Fruit fly (Drosophila melanogaster) whole organism, pupa: ENCODE results near the gene spn-B.

Source experiments
- CG10348 ChIP-seq: fragments of 200-800 bp; sonication (Bioruptor generic); IDR thresholded peaks from 2 replicates; pipeline ENCODE4 v1.3.6; 2022; ENCODE audit warnings: missing biosample characterization, missing genetic modification characterization
- CG12605 ChIP-seq: fragments of 200-800 bp; sonication (Bioruptor generic); IDR thresholded peaks from 2 replicates; pipeline ENCODE4 v1.3.6; 2022; ENCODE audit warnings: missing biosample characterization, missing genetic modification characterization
- CG13204 ChIP-seq: fragments of 200-800 bp; sonication (Bioruptor generic); optimal IDR thresholded peaks from 2 replicates; lab custom pipeline; 2018; ENCODE audit warnings: missing biosample characterization, mild to moderate bottlenecking, missing genetic modification characterization, moderate library complexity
- CG14655 ChIP-seq: fragments of 200-800 bp; sonication (Bioruptor generic); optimal IDR thresholded peaks from 3 replicates; lab custom pipeline; 2017; ENCODE audit warnings: mild to moderate bottlenecking, missing biosample characterization, missing genetic modification reagents, missing genetic modification characterization
- CG15710 ChIP-seq: fragments of 200-800 bp; sonication (Bioruptor generic); optimal IDR thresholded peaks from 2 replicates; lab custom pipeline; 2018; ENCODE audit warnings: missing biosample characterization, mild to moderate bottlenecking, missing genetic modification characterization, moderate library complexity
- CG17806 ChIP-seq: fragments of 200-800 bp; sonication (Bioruptor generic); optimal IDR thresholded peaks from 2 replicates; lab custom pipeline; 2018; ENCODE audit warnings: missing biosample characterization, mild to moderate bottlenecking, missing genetic modification characterization, moderate library complexity
- CG32121 ChIP-seq: fragments of 200-800 bp; sonication (Bioruptor generic); IDR thresholded peaks from 2 replicates; pipeline ENCODE4 v1.3.6; 2022; ENCODE audit warnings: missing biosample characterization, missing genetic modification characterization
- CG34367 ChIP-seq: fragments of 200-800 bp; sonication (Bioruptor generic); optimal IDR thresholded peaks from 2 replicates; lab custom pipeline; 2018; ENCODE audit warnings: missing biosample characterization, mild to moderate bottlenecking, missing genetic modification characterization
- CG4496 ChIP-seq: fragments of 200-800 bp; sonication (Bioruptor generic); IDR thresholded peaks from 3 replicates; pipeline ENCODE4 v1.3.6; 2022; ENCODE audit warnings: missing biosample characterization, missing genetic modification characterization
- CG8159 ChIP-seq: fragments of 200-800 bp; sonication (Bioruptor generic); optimal IDR thresholded peaks from 3 replicates; lab custom pipeline; 2018; ENCODE audit warnings: missing biosample characterization, mild to moderate bottlenecking, missing genetic modification characterization, moderate library complexity
- CG8301 ChIP-seq: fragments of 200-800 bp; sonication (Bioruptor generic); optimal IDR thresholded peaks from 2 replicates; lab custom pipeline; 2018; ENCODE audit warnings: missing biosample characterization, mild to moderate bottlenecking, missing genetic modification characterization
- CG9948 ChIP-seq: fragments of 200-800 bp; sonication (Bioruptor generic); optimal IDR thresholded peaks from 2 replicates; lab custom pipeline; 2018; ENCODE audit warnings: missing biosample characterization, mild to moderate bottlenecking, missing genetic modification characterization, moderate library complexity
- D1 ChIP-seq: fragments of 200-800 bp; sonication (Bioruptor generic); optimal IDR thresholded peaks from 2 replicates; lab custom pipeline; 2018; ENCODE audit warnings: missing biosample characterization, mild to moderate bottlenecking, missing genetic modification characterization, moderate library complexity
- EcR ChIP-seq: fragments of 200-800 bp; sonication (Bioruptor generic); optimal IDR thresholded peaks from 3 replicates; lab custom pipeline; 2019; ENCODE audit warnings: missing biosample characterization, missing genetic modification characterization, mild to moderate bottlenecking, moderate library complexity, missing genetic modification reagents
- Ets98B ChIP-seq: fragments of 200-800 bp; sonication (Bioruptor generic); IDR thresholded peaks from 2 replicates; pipeline ENCODE4 v1.3.6; 2022; ENCODE audit warnings: missing biosample characterization, missing genetic modification characterization
- Pif1A ChIP-seq: fragments of 200-800 bp; sonication (Bioruptor generic); optimal IDR thresholded peaks from 3 replicates; lab custom pipeline; 2016; ENCODE audit warnings: missing biosample characterization, missing genetic modification characterization
- Pif1B ChIP-seq: fragments of 200-800 bp; sonication (Bioruptor generic); optimal IDR thresholded peaks from 3 replicates; lab custom pipeline; 2016; ENCODE audit warnings: missing biosample characterization, missing genetic modification characterization
- Snoo ChIP-seq: fragments of 200-800 bp; sonication (Bioruptor generic); optimal IDR thresholded peaks from 3 replicates; lab custom pipeline; 2017; ENCODE audit warnings: missing biosample characterization, mild to moderate bottlenecking, missing genetic modification characterization, inconsistent platforms
- fd96Ca ChIP-seq: fragments of 200-800 bp; sonication (Bioruptor generic); IDR thresholded peaks from 3 replicates; pipeline ENCODE4 v1.3.6; 2022; ENCODE audit warnings: missing biosample characterization, missing genetic modification characterization
- gl ChIP-seq: fragments of 200-800 bp; sonication (Bioruptor generic); optimal IDR thresholded peaks from 2 replicates; lab custom pipeline; 2018; ENCODE audit warnings: missing biosample characterization, mild to moderate bottlenecking, missing genetic modification characterization
- rn ChIP-seq: fragments of 200-800 bp; sonication (Bioruptor generic); IDR thresholded peaks from 2 replicates; pipeline ENCODE4 v1.3.6; 2022; ENCODE audit warnings: missing biosample characterization, missing genetic modification characterization

Gene spn-B

DNA sequence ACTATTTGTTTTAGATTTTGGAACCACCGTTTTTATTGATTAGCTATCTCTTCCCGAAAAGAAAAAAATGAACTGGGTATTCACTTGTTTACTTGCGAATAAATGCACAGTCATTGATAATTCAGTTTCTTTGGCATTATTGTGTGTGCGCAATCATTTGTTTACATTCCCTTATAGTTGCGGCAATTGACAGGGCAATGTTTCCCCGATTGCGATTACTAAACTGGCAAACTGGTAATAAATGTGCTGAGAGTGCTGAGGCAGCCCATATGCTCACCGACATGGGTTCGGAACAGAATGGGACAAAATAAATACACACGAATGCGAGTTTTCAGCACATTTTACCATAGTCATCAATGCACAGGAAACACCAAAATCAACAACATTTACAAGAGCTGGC lies 38.1 kb downstream of the spn-B start:
- TF ChIP-seq CG8301 (tag; lab: Kevin White, UChicago) (no peak), D1 (tag; lab: Kevin White, UChicago) (no peak), EcR (GFP tag; lab: Kevin White, UChicago) (no peak), fd96Ca (GFP tag; lab: Robert Waterston, UW) (no peak), Pif1A (GFP tag; lab: Kevin White, UChicago) (no peak), Ets98B (GFP tag; lab: Robert Waterston, UW) (no peak), Pif1B (no peak), rn (no peak), gl (tag; lab: Kevin White, UChicago) (no peak), CG13204 (GFP tag; lab: Kevin White, UChicago) (no peak), CG12605 (GFP tag; lab: Robert Waterston, UW) (no peak), CG9948 (tag; lab: Kevin White, UChicago) (no peak), CG14655 (GFP tag; lab: Kevin White, UChicago) (no peak), CG17806 (no peak), CG8159 (tag; lab: Kevin White, UChicago) (no peak), Snoo (no peak), CG34367 (tag; lab: Kevin White, UChicago) (no peak), CG32121 (no peak), CG15710 (tag; lab: Kevin White, UChicago) (no peak)

DNA sequence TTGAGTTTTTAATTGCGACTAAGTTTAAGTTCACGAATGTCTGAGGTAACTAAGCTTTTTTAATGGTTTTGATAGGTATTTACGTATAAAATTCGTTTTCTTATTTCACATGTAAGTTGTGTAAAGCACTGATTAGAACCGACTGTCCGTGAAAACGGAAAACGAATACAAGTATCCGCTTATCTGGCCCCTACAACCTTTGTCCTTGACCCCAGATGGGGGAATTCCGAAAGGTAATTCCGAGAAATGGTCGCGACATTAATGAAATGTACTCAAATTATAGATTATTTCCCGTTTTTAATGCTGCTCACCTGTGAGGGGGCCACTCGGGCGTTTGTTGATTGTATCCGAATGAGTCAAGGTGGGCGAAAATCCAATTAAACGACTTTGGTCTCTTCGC lies 39.0 kb downstream of the spn-B start:
- TF ChIP-seq gl (tag; lab: Kevin White, UChicago) (no peak), CG4496 (GFP tag; lab: Robert Waterston, UW) (no peak), Pif1B (no peak), D1 (tag; lab: Kevin White, UChicago) (no peak), Pif1A (GFP tag; lab: Kevin White, UChicago) (no peak), CG17806 (no peak), EcR (GFP tag; lab: Kevin White, UChicago) (no peak), CG14655 (GFP tag; lab: Kevin White, UChicago) (no peak), CG8301 (tag; lab: Kevin White, UChicago) (no peak), Snoo (no peak), CG9948 (tag; lab: Kevin White, UChicago) (no peak), CG15710 (tag; lab: Kevin White, UChicago) (no peak), CG8159 (tag; lab: Kevin White, UChicago) (no peak), CG10348 (GFP tag; lab: Robert Waterston, UW) (no peak), Ets98B (GFP tag; lab: Robert Waterston, UW) (no peak)
- TF ChIP-seq, all 21 proteins: peak for 0

DNA sequence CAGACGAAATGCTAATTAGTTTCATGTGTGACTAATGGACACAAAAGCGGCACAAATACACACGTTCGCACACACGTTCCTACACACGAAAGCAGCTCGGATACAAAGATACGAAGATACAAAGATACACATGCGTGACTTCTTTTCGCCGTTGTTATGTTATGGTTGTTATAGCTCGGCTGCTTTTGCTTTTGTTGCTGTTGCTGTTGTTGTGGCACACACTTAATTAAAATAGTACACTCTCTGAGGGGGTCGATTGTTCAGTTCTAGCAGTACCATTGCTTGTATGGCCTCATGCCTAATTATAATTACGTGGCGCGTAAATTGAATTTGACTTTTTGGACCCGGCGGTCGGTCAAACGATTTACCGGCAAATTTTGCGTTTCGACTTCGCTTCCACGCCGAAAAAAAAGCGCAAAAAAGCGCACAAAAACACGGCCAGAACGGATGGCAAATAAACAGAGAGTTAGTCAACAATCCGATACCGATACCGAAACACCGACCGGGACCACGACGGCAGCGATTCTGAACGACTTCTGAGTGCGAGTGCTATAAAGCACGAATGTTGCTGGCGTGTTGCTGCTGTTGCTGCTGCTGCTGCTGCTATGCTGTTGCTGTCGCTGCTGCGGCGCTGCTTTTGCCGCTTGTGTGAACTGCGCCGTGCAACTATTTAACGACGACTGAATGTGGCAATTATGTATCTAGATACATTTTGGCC lies 41.8 kb downstream of the spn-B start:
- no peak for TF ChIP-seq rn
- no peak for TF ChIP-seq CG9948 (tag; lab: Kevin White, UChicago)
- no peak for TF ChIP-seq CG8159 (tag; lab: Kevin White, UChicago)
- TF ChIP-seq fd96Ca (GFP tag; lab: Robert Waterston, UW): no peak
- no peak for TF ChIP-seq CG15710 (tag; lab: Kevin White, UChicago)
- TF ChIP-seq Snoo: no peak
- TF ChIP-seq EcR (GFP tag; lab: Kevin White, UChicago): no peak
- TF ChIP-seq CG12605 (GFP tag; lab: Robert Waterston, UW): 0 out of 2 replicates have a peak, but pooled peaks have one; percentile 43
- TF ChIP-seq Pif1A (GFP tag; lab: Kevin White, UChicago): no peak
- TF ChIP-seq CG10348 (GFP tag; lab: Robert Waterston, UW): no peak
- TF ChIP-seq CG17806: no peak
- TF ChIP-seq CG4496 (GFP tag; lab: Robert Waterston, UW): 0 out of 3 replicates have a peak, but pooled peaks have one; percentile 31
- no peak for TF ChIP-seq CG34367 (tag; lab: Kevin White, UChicago)
- peak; percentile 6 for TF ChIP-seq gl (tag; lab: Kevin White, UChicago)
- no peak for TF ChIP-seq D1 (tag; lab: Kevin White, UChicago)
- TF ChIP-seq CG13204 (GFP tag; lab: Kevin White, UChicago): peak; percentile 34
- TF ChIP-seq Pif1B: no peak
- no peak for TF ChIP-seq CG32121

DNA sequence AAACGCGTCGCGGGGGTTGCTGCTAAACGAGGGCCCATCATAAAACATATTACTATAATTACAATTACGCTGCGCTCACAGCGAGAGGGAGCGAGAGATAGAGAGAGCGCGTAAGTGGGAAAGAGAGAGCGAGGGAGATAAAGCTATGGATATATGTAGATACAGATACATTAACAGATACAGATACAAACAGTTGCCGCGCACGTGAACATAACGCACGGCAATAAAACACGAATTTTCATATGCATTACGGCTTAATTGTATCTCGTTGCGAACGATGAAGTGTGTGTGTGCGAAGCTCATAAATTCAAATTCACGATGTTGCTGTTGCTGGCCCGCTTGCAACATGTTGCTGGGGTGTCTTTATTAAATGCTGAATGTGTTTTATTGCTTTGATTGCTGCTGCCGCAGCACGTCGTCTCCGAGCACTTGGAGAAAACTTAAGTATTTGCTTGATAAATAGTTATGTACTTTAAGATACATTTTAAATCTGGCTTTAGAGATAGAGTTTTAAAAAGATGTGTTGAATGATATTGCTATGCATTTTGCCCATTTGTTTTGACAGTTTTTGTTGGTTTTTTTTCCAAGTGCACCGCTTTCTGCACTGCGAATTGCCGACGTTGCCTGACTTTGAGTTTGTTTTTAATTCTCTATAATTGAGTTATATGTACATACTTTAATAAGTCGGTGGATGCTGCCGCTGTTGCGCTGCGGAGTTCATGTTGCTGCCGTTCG lies 42.5 kb downstream of the spn-B start:
- TF ChIP-seq CG17806: peak; percentile 97
- peak; percentile 97 for TF ChIP-seq CG14655 (GFP tag; lab: Kevin White, UChicago)
- TF ChIP-seq Pif1B: peak; percentile 91
- TF ChIP-seq CG13204 (GFP tag; lab: Kevin White, UChicago): peak; percentile 84
- peak; percentile 96 for TF ChIP-seq CG34367 (tag; lab: Kevin White, UChicago)
- TF ChIP-seq CG8301 (tag; lab: Kevin White, UChicago): peak; percentile 96
- peak; percentile 99 for TF ChIP-seq fd96Ca (GFP tag; lab: Robert Waterston, UW)
- peak; percentile 97 for TF ChIP-seq CG12605 (GFP tag; lab: Robert Waterston, UW)
- TF ChIP-seq rn: peak; percentile 97
- peak; percentile 92 for TF ChIP-seq D1 (tag; lab: Kevin White, UChicago)
- peak; percentile 96 for TF ChIP-seq CG9948 (tag; lab: Kevin White, UChicago)
- TF ChIP-seq Ets98B (GFP tag; lab: Robert Waterston, UW): peak; percentile 98
- TF ChIP-seq CG4496 (GFP tag; lab: Robert Waterston, UW): peak; percentile 99
- peak; percentile 99 for TF ChIP-seq CG32121
- peak; percentile 92 for TF ChIP-seq gl (tag; lab: Kevin White, UChicago)
- peak; percentile 96 for TF ChIP-seq CG8159 (tag; lab: Kevin White, UChicago)
- TF ChIP-seq Pif1A (GFP tag; lab: Kevin White, UChicago): peak; percentile 96
- no peak for TF ChIP-seq EcR (GFP tag; lab: Kevin White, UChicago)
- peak; percentile 96 for TF ChIP-seq CG15710 (tag; lab: Kevin White, UChicago)
- TF ChIP-seq Snoo: peak; percentile 93
- TF ChIP-seq CG10348 (GFP tag; lab: Robert Waterston, UW): peak; percentile 89
- TF ChIP-seq, all 21 proteins: peak for 20
